Fruit fly (Drosophila melanogaster): ENCODE measurements around the gene CG42394.
A peak's percentile ranks its signal among the peaks of the same experiment; 100 is the strongest.

Gene CG42394

dm6 chr3R:10852232-10852774 is 2.7 kb downstream of the CG42394 start, which contains the start of gene CG4565 (continued):
- TF ChIP-seq CG13287 (GFP tag; IDR thresholded peaks at IDR 0.05; ENCODE audit: partially characterized antibody) (peak; percentile 45), run (tag; optimal IDR thresholded peaks at IDR 0.05) (no peak), amos (GFP tag; IDR thresholded peaks at IDR 0.05; ENCODE audit: partially characterized antibody) (no peak), oc (tag; optimal IDR thresholded peaks at IDR 0.05) (no peak), CG16863 (GFP tag; optimal IDR thresholded peaks at IDR 0.05) (no peak), H2.0 (GFP tag; IDR thresholded peaks at IDR 0.05) (no peak), CG6683 (GFP tag; optimal IDR thresholded peaks at IDR 0.05) (no peak), CG10654 (GFP tag; optimal IDR thresholded peaks at IDR 0.05) (no peak), fd96Cb (tag; optimal IDR thresholded peaks at IDR 0.05) (no peak), stc (GFP tag; IDR thresholded peaks at IDR 0.05) (no peak), CG12744 (GFP tag; optimal IDR thresholded peaks at IDR 0.05) (no peak), Doc2 (GFP tag; IDR thresholded peaks at IDR 0.05) (no peak), CG10959 (GFP tag; IDR thresholded peaks at IDR 0.05) (no peak), CG9437 (GFP tag; optimal IDR thresholded peaks at IDR 0.05) (no peak), ci (GFP tag; IDR thresholded peaks at IDR 0.05) (no peak), CG7357 (GFP tag; IDR thresholded peaks at IDR 0.05) (no peak), ems (GFP tag; optimal IDR thresholded peaks at IDR 0.05) (no peak), CG10274 (GFP tag; optimal IDR thresholded peaks at IDR 0.05) (no peak), gfzf (GFP tag; optimal IDR thresholded peaks at IDR 0.05) (peak; percentile 68), CG14050 (GFP tag; IDR thresholded peaks at IDR 0.05) (no peak), lilli (GFP tag; optimal IDR thresholded peaks at IDR 0.05) (no peak), hbn (GFP tag; IDR thresholded peaks at IDR 0.05; ENCODE audit: partially characterized antibody) (no peak), sna (GFP tag; IDR thresholded peaks at IDR 0.05; ENCODE audit: partially characterized antibody) (no peak), croc (GFP tag; conservative IDR thresholded peaks at IDR 0.05) (no peak), gcm (GFP tag; optimal IDR thresholded peaks at IDR 0.05) (peak; percentile 17), CG33213 (GFP tag; optimal IDR thresholded peaks at IDR 0.05) (no peak), CHES-1-like (GFP tag; optimal IDR thresholded peaks at IDR 0.05) (no peak), CG17912 (GFP tag; optimal IDR thresholded peaks at IDR 0.05) (no peak), pum (GFP tag; optimal IDR thresholded peaks at IDR 0.05) (no peak), ac (GFP tag; optimal IDR thresholded peaks at IDR 0.05) (no peak), CG11504 (tag; optimal IDR thresholded peaks at IDR 0.05) (no peak), fd102C (GFP tag; optimal IDR thresholded peaks at IDR 0.05) (no peak), CG10366 (GFP tag; IDR thresholded peaks at IDR 0.05) (no peak), CG3281 (GFP tag; optimal IDR thresholded peaks at IDR 0.05) (peak; percentile 8), CG7271 (tag; optimal IDR thresholded peaks at IDR 0.05) (no peak), pan (optimal IDR thresholded peaks at IDR 0.05) (no peak), pan (GFP tag; optimal IDR thresholded peaks at IDR 0.05 in 1 of 2, IDR thresholded peaks at IDR 0.05 in 1 of 2) (no peak), Dp (GFP tag; optimal IDR thresholded peaks at IDR 0.05) (peak; percentile 57), inv (GFP tag; IDR thresholded peaks at IDR 0.05; ENCODE audit: partially characterized antibody) (no peak), Nf-YB (GFP tag; optimal IDR thresholded peaks at IDR 0.05) (peak; percentile 79), bsh (GFP tag; optimal IDR thresholded peaks at IDR 0.05) (no peak), prd (optimal IDR thresholded peaks at IDR 0.05) (no peak), prd (GFP tag; IDR thresholded peaks at IDR 0.05) (no peak), Ptx1 (GFP tag; IDR thresholded peaks at IDR 0.05) (no peak), Fer2 (tag; optimal IDR thresholded peaks at IDR 0.05) (no peak), CG12391 (tag; optimal IDR thresholded peaks at IDR 0.05) (no peak), CG1529 (GFP tag; optimal IDR thresholded peaks at IDR 0.05) (no peak), BEAF-32 (GFP tag; optimal IDR thresholded peaks at IDR 0.05) (peak; percentile 41), pita (GFP tag; optimal IDR thresholded peaks at IDR 0.05) (no peak), CG7372 (GFP tag; IDR thresholded peaks at IDR 0.05) (no peak), Deaf1 (tag; optimal IDR thresholded peaks at IDR 0.05) (no peak)

All from whole organism, embryonic.